Fruit fly (Drosophila melanogaster) whole organism, embryonic: ENCODE measurements around the gene CARPA.

Experiments
- CG12659 ChIP-seq: fragments of 200-800 bp; sonication (Bioruptor generic); optimal IDR thresholded peaks from 3 replicates; lab custom pipeline; 2017; ENCODE audit warnings: mild to moderate bottlenecking, missing biosample characterization, missing genetic modification reagents, missing genetic modification characterization
- CG3995 ChIP-seq: fragments of 200-800 bp; sonication (Bioruptor generic); optimal IDR thresholded peaks from 3 replicates; lab custom pipeline; 2016; ENCODE audit warnings: missing biosample characterization, missing genetic modification characterization
- az2 ChIP-seq: fragments of 200-800 bp; sonication (Bioruptor generic); optimal IDR thresholded peaks from 3 replicates; lab custom pipeline; 2016; ENCODE audit warnings: missing biosample characterization, missing genetic modification characterization
- kay ChIP-seq: fragments of 200-800 bp; sonication (Bioruptor generic); optimal IDR thresholded peaks from 2 replicates; lab custom pipeline; 2016; ENCODE audit warnings: missing biosample characterization, missing genetic modification characterization
- nau ChIP-seq: fragments of 200-800 bp; sonication (Bioruptor generic); optimal IDR thresholded peaks from 3 replicates; lab custom pipeline; 2017; ENCODE audit warnings: missing biosample characterization, mild to moderate bottlenecking, missing genetic modification characterization, missing genetic modification reagents

dm6 chrX:7866868-7867267, 40.9 kb downstream of the CARPA start, which contains the start of gene Ir7b:
- no peak for TF ChIP-seq CG3995 (GFP tag; lab: Kevin White, UChicago)
- TF ChIP-seq nau (GFP tag; lab: Kevin White, UChicago): no peak
- no peak for TF ChIP-seq CG12659 (GFP tag; lab: Kevin White, UChicago)
- no peak for TF ChIP-seq az2 (GFP tag; lab: Kevin White, UChicago)
- no peak for TF ChIP-seq kay
